Fruit fly (Drosophila melanogaster) whole organism, embryonic: ENCODE data around the gene Traf4.
A peak's percentile ranks its signal among the peaks of the same experiment; 100 is the strongest.

ENCODE experiments used
- Bgb ChIP-seq: fragments of 200-800 bp; sonication (Bioruptor generic); IDR thresholded peaks from 2 replicates; pipeline ENCODE4 v1.3.6; 2022; ENCODE audit warnings: missing biosample characterization, missing genetic modification characterization; ENCODE audit not compliant: partially characterized antibody
- Blimp-1 ChIP-seq: fragments of 200-800 bp; sonication (Bioruptor generic); optimal IDR thresholded peaks from 3 replicates; lab custom pipeline; 2018; ENCODE audit warnings: missing biosample characterization, missing genetic modification characterization, mild to moderate bottlenecking, moderate library complexity, missing genetic modification reagents
- CG10209 ChIP-seq: fragments of 200-800 bp; sonication (Bioruptor generic); optimal IDR thresholded peaks from 3 replicates; lab custom pipeline; 2017; ENCODE audit warnings: missing biosample characterization, mild to moderate bottlenecking, missing genetic modification characterization, missing genetic modification reagents
- CG10431 ChIP-seq: fragments of 200-800 bp; sonication (Bioruptor generic); optimal IDR thresholded peaks from 3 replicates; lab custom pipeline; 2018; ENCODE audit warnings: missing biosample characterization, mild to moderate bottlenecking, missing genetic modification characterization
- CG10543 ChIP-seq: fragments of 200-800 bp; sonication (Bioruptor generic); optimal IDR thresholded peaks from 3 replicates; lab custom pipeline; 2017; ENCODE audit warnings: missing biosample characterization, mild to moderate bottlenecking, missing genetic modification characterization, moderate library complexity
- CG12769 ChIP-seq: fragments of 200-800 bp; sonication (Bioruptor generic); optimal IDR thresholded peaks from 2 replicates; lab custom pipeline; 2019; ENCODE audit warnings: missing biosample characterization, mild to moderate bottlenecking, missing genetic modification characterization, moderate library complexity
- CG17612 ChIP-seq: fragments of 200-800 bp; sonication (Bioruptor generic); IDR thresholded peaks from 2 replicates; pipeline ENCODE4 v1.3.6; 2022; ENCODE audit warnings: missing biosample characterization, missing genetic modification characterization
- CG18476 ChIP-seq: fragments of 200-800 bp; sonication (Bioruptor generic); optimal IDR thresholded peaks from 2 replicates; lab custom pipeline; 2016; ENCODE audit warnings: missing biosample characterization, mild to moderate bottlenecking, missing genetic modification characterization
- CG18599 ChIP-seq: fragments of 200-800 bp; sonication (Bioruptor generic); optimal IDR thresholded peaks from 3 replicates; lab custom pipeline; 2017; ENCODE audit warnings: missing biosample characterization, missing genetic modification characterization, mild to moderate bottlenecking, moderate library complexity, missing genetic modification reagents
- CG2120 ChIP-seq: fragments of 200-800 bp; sonication (Bioruptor generic); optimal IDR thresholded peaks from 3 replicates; lab custom pipeline; 2016; ENCODE audit warnings: missing biosample characterization, missing genetic modification characterization
- CG2199 ChIP-seq: fragments of 200-800 bp; sonication (Bioruptor generic); IDR thresholded peaks from 3 replicates; pipeline ENCODE4 v1.3.6; 2022; ENCODE audit warnings: missing biosample characterization, missing genetic modification characterization
- CG3281 ChIP-seq: fragments of 200-800 bp; sonication (Bioruptor generic); optimal IDR thresholded peaks from 3 replicates; lab custom pipeline; 2017; ENCODE audit warnings: missing biosample characterization, mild to moderate bottlenecking, missing genetic modification characterization
- CG6254 ChIP-seq: fragments of 200-800 bp; sonication (Bioruptor generic); optimal IDR thresholded peaks from 3 replicates; lab custom pipeline; 2017; ENCODE audit warnings: mild to moderate bottlenecking, missing biosample characterization, missing genetic modification reagents, missing genetic modification characterization
- CG6813 ChIP-seq: fragments of 200-800 bp; sonication (Bioruptor generic); optimal IDR thresholded peaks from 2 replicates; lab custom pipeline; 2017; ENCODE audit warnings: missing biosample characterization, missing genetic modification characterization, mild to moderate bottlenecking, moderate library complexity, missing genetic modification reagents
- CG7271 ChIP-seq: fragments of 200-800 bp; sonication (Bioruptor generic); optimal IDR thresholded peaks from 2 replicates; lab custom pipeline; 2018; ENCODE audit warnings: missing biosample characterization, mild to moderate bottlenecking, missing genetic modification characterization, moderate library complexity
- CG9932 ChIP-seq: fragments of 200-800 bp; sonication (Bioruptor generic); IDR thresholded peaks from 2 replicates; pipeline ENCODE4 v1.3.6; 2022; ENCODE audit warnings: missing biosample characterization, missing genetic modification characterization
- Dek ChIP-seq: fragments of 200-800 bp; sonication (Bioruptor generic); optimal IDR thresholded peaks from 3 replicates; lab custom pipeline; 2019; ENCODE audit warnings: missing biosample characterization, mild to moderate bottlenecking, missing genetic modification characterization, moderate library complexity
- Dip3 ChIP-seq: fragments of 200-800 bp; sonication (Bioruptor generic); optimal IDR thresholded peaks from 3 replicates; lab custom pipeline; 2016; ENCODE audit warnings: missing biosample characterization, missing genetic modification characterization
- Drgx ChIP-seq: fragments of 200-800 bp; sonication (Bioruptor generic); IDR thresholded peaks from 2 replicates; pipeline ENCODE4 v1.3.6; 2022; ENCODE audit warnings: missing biosample characterization, missing genetic modification characterization
- MTF-1 ChIP-seq: fragments of 200-800 bp; sonication (Bioruptor generic); optimal IDR thresholded peaks from 2 replicates; lab custom pipeline; 2018; ENCODE audit warnings: missing biosample characterization, mild to moderate bottlenecking, missing genetic modification characterization, borderline replicate concordance
- Med ChIP-seq: fragments of 200-800 bp; sonication (Bioruptor generic); peaks from one replicate; lab custom pipeline; 2016; ENCODE audit warnings: missing biosample characterization, missing genetic modification characterization, mild to moderate bottlenecking, inconsistent platforms, moderate library complexity
- Pdp1 ChIP-seq, 2 experiments: fragments of 200-800 bp; sonication (Bioruptor generic); optimal IDR thresholded peaks; 3 replicates each; lab custom pipeline; 2016; ENCODE audit warnings: missing biosample characterization in 2 of 2, missing genetic modification characterization in 2 of 2, mild to moderate bottlenecking in 1 of 2, moderate library complexity in 1 of 2
- Tbp ChIP-seq: fragments of >200 bp; optimal IDR thresholded peaks from 2 replicates; lab custom pipeline; 2018; ENCODE audit warnings: missing biosample characterization, missing genetic modification characterization
- Xrp1 ChIP-seq: fragments of 200-800 bp; sonication (Bioruptor generic); IDR thresholded peaks from 2 replicates; pipeline ENCODE4 v1.3.6; 2022; ENCODE audit warnings: missing biosample characterization, missing genetic modification characterization
- YL-1 ChIP-seq: fragments of 200-800 bp; sonication (Bioruptor generic); optimal IDR thresholded peaks from 3 replicates; lab custom pipeline; 2017; ENCODE audit warnings: missing biosample characterization, mild to moderate bottlenecking, missing genetic modification characterization
- ab ChIP-seq: fragments of 200-800 bp; sonication (Bioruptor generic); optimal IDR thresholded peaks from 2 replicates; lab custom pipeline; 2016; ENCODE audit warnings: missing biosample characterization, missing genetic modification characterization
- ac ChIP-seq: fragments of 200-800 bp; sonication (Bioruptor generic); optimal IDR thresholded peaks from 3 replicates; lab custom pipeline; 2017; ENCODE audit warnings: missing biosample characterization, mild to moderate bottlenecking, missing genetic modification characterization
- ase ChIP-seq: fragments of 200-800 bp; sonication (Bioruptor generic); IDR thresholded peaks from 3 replicates; pipeline ENCODE4 v1.3.6; 2022; ENCODE audit warnings: missing biosample characterization, missing genetic modification characterization
- br ChIP-seq: fragments of >200 bp; optimal IDR thresholded peaks from 2 replicates; lab custom pipeline; 2017
- chinmo ChIP-seq: fragments of 200-800 bp; sonication (Bioruptor generic); IDR thresholded peaks from 4 replicates; pipeline ENCODE4 v1.3.6; 2022; ENCODE audit warnings: missing biosample characterization, missing genetic modification characterization; ENCODE audit not compliant: partially characterized antibody
- chm ChIP-seq: fragments of 200-800 bp; sonication (Bioruptor generic); IDR thresholded peaks from 2 replicates; pipeline ENCODE4 v1.3.6; 2022; ENCODE audit warnings: missing biosample characterization, missing genetic modification characterization
- ci ChIP-seq: fragments of 200-800 bp; sonication (Bioruptor generic); IDR thresholded peaks from 3 replicates; pipeline ENCODE4 v1.3.6; 2022; ENCODE audit warnings: missing biosample characterization, missing genetic modification characterization
- crp ChIP-seq, 2 experiments: fragments of 200-800 bp; sonication (Bioruptor generic); optimal IDR thresholded peaks; 2 replicates in 1 of 2; 3 replicates in 1 of 2; lab custom pipeline; 2017; ENCODE audit warnings: missing biosample characterization in 2 of 2, missing genetic modification characterization in 2 of 2, mild to moderate bottlenecking in 1 of 2, moderate library complexity in 1 of 2
- cwo ChIP-seq: fragments of 200-800 bp; sonication (Bioruptor generic); optimal IDR thresholded peaks from 3 replicates; lab custom pipeline; 2017; ENCODE audit warnings: missing biosample characterization, missing genetic modification characterization, mild to moderate bottlenecking, moderate library complexity, missing genetic modification reagents
- dysf ChIP-seq: fragments of 200-800 bp; sonication (Bioruptor generic); IDR thresholded peaks from 3 replicates; pipeline ENCODE4 v1.3.6; 2022; ENCODE audit warnings: missing biosample characterization, missing genetic modification characterization
- gsb ChIP-seq: fragments of 200-800 bp; sonication (Bioruptor generic); IDR thresholded peaks from 2 replicates; pipeline ENCODE4 v1.3.6; 2022; ENCODE audit warnings: missing biosample characterization, missing genetic modification characterization
- hbn ChIP-seq: fragments of 200-800 bp; sonication (Bioruptor generic); IDR thresholded peaks from 2 replicates; pipeline ENCODE4 v1.3.6; 2022; ENCODE audit warnings: missing biosample characterization, missing genetic modification characterization; ENCODE audit not compliant: partially characterized antibody
- jumu ChIP-seq: fragments of 200-800 bp; sonication (Bioruptor generic); optimal IDR thresholded peaks from 3 replicates; lab custom pipeline; 2016; ENCODE audit warnings: missing biosample characterization, missing genetic modification characterization
- kay ChIP-seq: fragments of 200-800 bp; sonication (Bioruptor generic); optimal IDR thresholded peaks from 2 replicates; lab custom pipeline; 2016; ENCODE audit warnings: missing biosample characterization, missing genetic modification characterization
- lola ChIP-seq, 3 experiments: fragments of >200 bp in 2 of 3; fragments of 200-800 bp in 1 of 3; sonication (Bioruptor generic) in 1 of 3; optimal IDR thresholded peaks; 2 replicates each; lab custom pipeline; 2017 to 2019; ENCODE audit warnings: missing biosample characterization in 3 of 3, missing genetic modification characterization in 3 of 3, mild to moderate bottlenecking in 1 of 3, moderate library complexity in 1 of 3
- nom ChIP-seq: fragments of 200-800 bp; sonication (Bioruptor generic); optimal IDR thresholded peaks from 2 replicates; lab custom pipeline; 2017; ENCODE audit warnings: missing biosample characterization, missing genetic modification characterization, mild to moderate bottlenecking, moderate library complexity, missing genetic modification reagents
- phol ChIP-seq: fragments of 200-800 bp; sonication (Bioruptor generic); optimal IDR thresholded peaks from 3 replicates; lab custom pipeline; 2018; ENCODE audit warnings: missing biosample characterization, mild to moderate bottlenecking, missing genetic modification characterization, moderate library complexity
- sd ChIP-seq: fragments of 200-800 bp; sonication (Bioruptor generic); optimal IDR thresholded peaks from 3 replicates; lab custom pipeline; 2018; ENCODE audit warnings: missing biosample characterization, mild to moderate bottlenecking, missing genetic modification characterization, moderate library complexity
- sens ChIP-seq: fragments of 200-800 bp; sonication (Bioruptor generic); peaks from one replicate; lab custom pipeline; 2016; ENCODE audit warnings: missing biosample characterization, missing genetic modification characterization
- tll ChIP-seq, 2 experiments: fragments of 200-800 bp in 1 of 2; fragments of >200 bp in 1 of 2; sonication (Bioruptor generic) in 1 of 2; optimal IDR thresholded peaks; 2 replicates each; lab custom pipeline; 2017 to 2019; ENCODE audit warnings: missing biosample characterization in 2 of 2, missing genetic modification characterization in 2 of 2, mild to moderate bottlenecking in 1 of 2, moderate library complexity in 1 of 2
- vvl ChIP-seq: fragments of 200-800 bp; sonication (Bioruptor generic); IDR thresholded peaks from 2 replicates; pipeline ENCODE4 v1.3.6; 2022; ENCODE audit warnings: missing biosample characterization, missing genetic modification characterization

Traf4 gene

dm6 chr2L:4375035-4376009 is 13.6 kb downstream of the Traf4 start:
- TF ChIP-seq nom (GFP tag; lab: Kevin White, UChicago) (peak; percentile 83), dysf (0 out of 3 replicates have a peak, but pooled peaks have one; percentile 17), CG7271 (no peak), CG6813 (GFP tag; lab: Kevin White, UChicago) (peak; percentile 39), jumu (peak; percentile 4), CG2199 (GFP tag; lab: Robert Waterston, UW) (peak; percentile 29; the same call in 1 of the 3 replicates), Drgx (peak; percentile 23), Pdp1 (GFP tag; optimal IDR thresholded peaks at IDR 0.05; lab: Kevin White, UChicago) (peak in 1 of 2 experiments; percentile 6), CG10431 (GFP tag; lab: Kevin White, UChicago) (peak; percentile 43), ase (GFP tag; lab: Robert Waterston, UW) (0 out of 3 replicates have a peak, but pooled peaks have one; percentile 12), MTF-1 (peak; percentile 6), CG9932 (GFP tag; lab: Robert Waterston, UW) (peak; percentile 32; the same call in 1 of the 2 replicates), lola (GFP tag; optimal IDR thresholded peaks at IDR 0.05; lab: Kevin White, UChicago) (no peak), Med (GFP tag; lab: Kevin White, UChicago) (peak; percentile 84), CG3281 (GFP tag; lab: Kevin White, UChicago) (no peak), CG6254 (GFP tag; lab: Kevin White, UChicago) (no peak), CG18599 (peak; percentile 15), sd (tag; lab: Kevin White, UChicago) (peak; percentile 81), chinmo (GFP tag; lab: Robert Waterston, UW) (0 out of 4 replicates have a peak, but pooled peaks have one; percentile 29), hbn (no peak), Bgb (GFP tag; lab: Robert Waterston, UW) (no peak), phol (tag; lab: Kevin White, UChicago) (peak; percentile 8), kay (no peak), CG10209 (GFP tag; lab: Kevin White, UChicago) (peak; percentile 4), CG17612 (GFP tag; lab: Robert Waterston, UW) (peak; percentile 22; the same call in 1 of the 2 replicates), CG2120 (peak; percentile 1), ci (GFP tag; lab: Robert Waterston, UW) (0 out of 3 replicates have a peak, but pooled peaks have one; percentile 28), Tbp (no peak), crp (GFP tag; optimal IDR thresholded peaks at IDR 0.05; lab: Kevin White, UChicago) (no peak), cwo (no peak), CG10543 (GFP tag; lab: Kevin White, UChicago) (peak; percentile 25), YL-1 (GFP tag; lab: Kevin White, UChicago) (peak; percentile 29), vvl (GFP tag; lab: Robert Waterston, UW) (peak; percentile 33; the same call in 1 of the 2 replicates), ab (GFP tag; lab: Kevin White, UChicago) (no peak), ac (GFP tag; lab: Kevin White, UChicago) (peak; percentile 89), sens (GFP tag; lab: Kevin White, UChicago) (peak; percentile 38), Xrp1 (GFP tag; lab: Robert Waterston, UW) (0 out of 2 replicates have a peak, but pooled peaks have one; percentile 7), Dip3 (GFP tag; lab: Kevin White, UChicago) (no peak), br (lab: Kevin White, UChicago) (no peak), gsb (GFP tag; lab: Robert Waterston, UW) (0 out of 2 replicates have a peak, but pooled peaks have one; percentile 26), chm (GFP tag; lab: Robert Waterston, UW) (0 out of 2 replicates have a peak, but pooled peaks have one; percentile 27), Dek (tag; lab: Kevin White, UChicago) (peak; percentile 2), Blimp-1 (GFP tag; lab: Kevin White, UChicago) (peak; percentile 37), CG12769 (tag; lab: Kevin White, UChicago) (peak; percentile 22), CG18476 (no peak), tll (GFP tag; optimal IDR thresholded peaks at IDR 0.05; lab: Kevin White, UChicago) (no peak)
